Worm (Caenorhabditis elegans) whole organism, L4 larva: ENCODE data around the gene ugt-19.

Source experiments
- F10B5.3 ChIP-seq: sonication (generic microtip); optimal IDR thresholded peaks from 2 replicates; lab custom pipeline; 2016; ENCODE audit warnings: mild to moderate bottlenecking, missing genetic modification characterization, missing compliant biosample characterization
- F37D6.2 ChIP-seq: sonication (generic microtip); optimal IDR thresholded peaks from 2 replicates; lab custom pipeline; 2016; ENCODE audit warnings: mild to moderate bottlenecking, missing genetic modification characterization, missing compliant biosample characterization
- T26A8.4 ChIP-seq: fragments of 200-800 bp; sonication (Bioruptor generic); IDR thresholded peaks from 2 replicates; pipeline ENCODE4 v1.3.6; 2022; ENCODE audit warnings: missing genetic modification characterization, missing compliant biosample characterization
- Y48G9A.11 ChIP-seq: fragments of 200-800 bp; sonication (Bioruptor generic); IDR thresholded peaks from 2 replicates; pipeline ENCODE4 v1.3.6; 2022; ENCODE audit warnings: missing genetic modification reagents, missing genetic modification characterization, missing compliant biosample characterization
- Y75B8A.6 ChIP-seq: fragments of 200-800 bp; sonication (Bioruptor generic); IDR thresholded peaks from 2 replicates; pipeline ENCODE4 v1.3.6; 2022; ENCODE audit warnings: missing genetic modification reagents, missing genetic modification characterization, missing compliant biosample characterization
- ZK546.5 ChIP-seq, 2 experiments: sonication (generic microtip); optimal IDR thresholded peaks; 2 replicates each; lab custom pipeline; 2017; ENCODE audit warnings: missing biosample characterization in 2 of 2, missing genetic modification characterization in 2 of 2
- aly-2 ChIP-seq: sonication (generic microtip); optimal IDR thresholded peaks from 2 replicates; lab custom pipeline; 2018; ENCODE audit warnings: missing biosample characterization, missing genetic modification characterization
- arid-1 ChIP-seq: fragments of 200-800 bp; sonication (Bioruptor generic); conservative IDR thresholded peaks from 2 replicates; pipeline ENCODE4 v1.3.6; 2022; ENCODE audit warnings: missing genetic modification reagents, missing genetic modification characterization, missing compliant biosample characterization
- ceh-20 ChIP-seq: fragments of 200-800 bp; sonication (Bioruptor generic); IDR thresholded peaks from 2 replicates; pipeline ENCODE4 v1.3.6; 2022; ENCODE audit warnings: missing genetic modification reagents, missing genetic modification characterization, missing compliant biosample characterization
- ceh-32 ChIP-seq: sonication (generic microtip); optimal IDR thresholded peaks from 2 replicates; lab custom pipeline; 2016; ENCODE audit warnings: mild to moderate bottlenecking, missing genetic modification characterization, missing compliant biosample characterization; ENCODE audit not compliant: poor library complexity
- ceh-44 ChIP-seq: fragments of 200-800 bp; sonication (Bioruptor generic); IDR thresholded peaks from 2 replicates; pipeline ENCODE4 v1.3.6; 2022; ENCODE audit warnings: missing genetic modification reagents, missing genetic modification characterization, missing compliant biosample characterization
- ceh-62 ChIP-seq: sonication (generic microtip); optimal IDR thresholded peaks from 2 replicates; lab custom pipeline; 2017; ENCODE audit warnings: missing biosample characterization, missing genetic modification characterization
- ceh-82 ChIP-seq: sonication (generic microtip); optimal IDR thresholded peaks from 2 replicates; lab custom pipeline; 2017; ENCODE audit warnings: missing biosample characterization, missing genetic modification characterization
- daf-16 ChIP-seq, 3 experiments: sonication (generic microtip); optimal IDR thresholded peaks; 2 replicates each; lab custom pipeline; 2016 to 2017; ENCODE audit warnings: missing genetic modification characterization in 3 of 3, missing genetic modification reagents in 3 of 3, mild to moderate bottlenecking in 2 of 3, missing compliant biosample characterization in 2 of 3, missing biosample characterization in 1 of 3, moderate library complexity in 1 of 3
- daf-19 ChIP-seq: fragments of 200-800 bp; sonication (Bioruptor generic); conservative IDR thresholded peaks from 2 replicates; pipeline ENCODE4 v1.3.6; 2022; ENCODE audit warnings: missing genetic modification characterization, missing compliant biosample characterization
- dmd-9 ChIP-seq: fragments of 200-800 bp; sonication (Bioruptor generic); IDR thresholded peaks from 2 replicates; pipeline ENCODE4 v1.3.6; 2022; ENCODE audit warnings: missing genetic modification reagents, missing genetic modification characterization, missing compliant biosample characterization
- fkh-10 ChIP-seq: fragments of 150-350 bp; optimal IDR thresholded peaks from 2 replicates; lab custom pipeline; 2014; ENCODE audit warnings: missing biosample characterization, missing genetic modification reagents, missing genetic modification characterization
- fos-1 ChIP-seq: fragments of 150-350 bp; optimal IDR thresholded peaks from 2 replicates; lab custom pipeline; 2014; ENCODE audit warnings: missing biosample characterization, missing genetic modification characterization
- gei-8 ChIP-seq: fragments of 200-800 bp; sonication (Bioruptor generic); optimal IDR thresholded peaks from 2 replicates; lab custom pipeline; 2018; ENCODE audit warnings: mild to moderate bottlenecking, missing genetic modification characterization, missing compliant biosample characterization
- hlh-11 ChIP-seq: fragments of 200-800 bp; sonication (Bioruptor generic); optimal IDR thresholded peaks from 2 replicates; lab custom pipeline; 2018; ENCODE audit warnings: mild to moderate bottlenecking, missing genetic modification characterization, missing compliant biosample characterization
- hlh-30 ChIP-seq: sonication (generic microtip); optimal IDR thresholded peaks from 2 replicates; lab custom pipeline; 2017; ENCODE audit warnings: antibody characterized with exemption, mild to moderate bottlenecking, missing genetic modification characterization, missing compliant biosample characterization; ENCODE audit not compliant: insufficient read depth
- hmg-1.1 ChIP-seq: fragments of 200-800 bp; sonication (Bioruptor generic); IDR thresholded peaks from 2 replicates; pipeline ENCODE4 v1.3.6; 2022; ENCODE audit warnings: missing genetic modification reagents, missing genetic modification characterization, missing compliant biosample characterization
- jun-1 ChIP-seq: fragments of 150-350 bp; optimal IDR thresholded peaks from 2 replicates; lab custom pipeline; 2014; ENCODE audit warnings: missing biosample characterization, missing genetic modification reagents, missing genetic modification characterization
- lin-1 ChIP-seq: fragments of 200-800 bp; sonication (Bioruptor generic); IDR thresholded peaks from 2 replicates; pipeline ENCODE4 v1.3.6; 2022; ENCODE audit warnings: missing genetic modification reagents, missing genetic modification characterization, missing compliant biosample characterization
- lin-13 ChIP-seq: fragments of 150-350 bp; optimal IDR thresholded peaks from 2 replicates; lab custom pipeline; 2014; ENCODE audit warnings: missing biosample characterization, missing genetic modification reagents, missing genetic modification characterization
- lin-38 ChIP-seq: fragments of 200-800 bp; sonication (Bioruptor generic); IDR thresholded peaks from 2 replicates; pipeline ENCODE4 v1.3.6; 2022; ENCODE audit warnings: missing genetic modification reagents, missing genetic modification characterization, missing compliant biosample characterization
- lir-3 ChIP-seq: sonication (generic microtip); optimal IDR thresholded peaks from 2 replicates; lab custom pipeline; 2016; ENCODE audit warnings: mild to moderate bottlenecking, missing genetic modification characterization, missing compliant biosample characterization
- lsy-2 ChIP-seq, 2 experiments: fragments of 150-350 bp in 1 of 2; sonication (generic microtip) in 1 of 2; optimal IDR thresholded peaks; 2 replicates each; lab custom pipeline; 2014 to 2017; ENCODE audit warnings: missing biosample characterization in 2 of 2, missing genetic modification characterization in 2 of 2
- madf-5 ChIP-seq, 2 experiments: fragments of 200-800 bp; sonication (Bioruptor generic); IDR thresholded peaks; 2 replicates each; pipeline ENCODE4 v1.3.6; 2022; ENCODE audit warnings: missing compliant biosample characterization in 2 of 2, missing genetic modification characterization in 2 of 2
- mep-1 ChIP-seq: fragments of 150-350 bp; sonication (generic microtip); optimal IDR thresholded peaks from 3 replicates; lab custom pipeline; 2014; ENCODE audit warnings: missing biosample characterization, missing genetic modification characterization
- nhr-102 ChIP-seq: sonication (generic microtip); optimal IDR thresholded peaks from 2 replicates; lab custom pipeline; 2016; ENCODE audit warnings: mild to moderate bottlenecking, missing genetic modification characterization, moderate library complexity, missing compliant biosample characterization
- nhr-11 ChIP-seq: fragments of 150-350 bp; optimal IDR thresholded peaks from 2 replicates; lab custom pipeline; 2014; ENCODE audit warnings: missing biosample characterization, missing genetic modification characterization
- nhr-25 ChIP-seq: sonication (generic microtip); optimal IDR thresholded peaks from 2 replicates; lab custom pipeline; 2017; ENCODE audit warnings: missing genetic modification characterization, mild to moderate bottlenecking, missing compliant biosample characterization, antibody characterized with exemption, moderate library complexity, borderline replicate concordance; ENCODE audit not compliant: insufficient read depth
- nhr-41 ChIP-seq: fragments of 200-800 bp; sonication (Bioruptor generic); IDR thresholded peaks from 2 replicates; pipeline ENCODE4 v1.3.6; 2022; ENCODE audit warnings: missing genetic modification reagents, missing genetic modification characterization, missing compliant biosample characterization
- nhr-76 ChIP-seq: fragments of 150-350 bp; optimal IDR thresholded peaks from 2 replicates; lab custom pipeline; 2014; ENCODE audit warnings: missing biosample characterization, missing genetic modification characterization
- pha-4 ChIP-seq, 2 experiments: fragments of 150-350 bp in 1 of 2; fragments of 200-800 bp in 1 of 2; sonication (Bioruptor generic) in 1 of 2; IDR thresholded peaks in 1 of 2; optimal IDR thresholded peaks in 1 of 2; 2 replicates each; pipeline versions ENCODE4 v1.3.6 to Lab custom; 2014 to 2022; ENCODE audit warnings: missing genetic modification characterization in 2 of 2, missing genetic modification reagents in 2 of 2, missing biosample characterization in 1 of 2, missing compliant biosample characterization in 1 of 2
- pqm-1 ChIP-seq: sonication (generic microtip); optimal IDR thresholded peaks from 2 replicates; lab custom pipeline; 2017; ENCODE audit warnings: missing biosample characterization, missing genetic modification characterization
- rbr-2 ChIP-seq: sonication (generic microtip); optimal IDR thresholded peaks from 2 replicates; lab custom pipeline; 2016; ENCODE audit warnings: missing genotype, missing genetic modification characterization, missing compliant biosample characterization
- set-16 ChIP-seq: fragments of 200-800 bp; sonication (Bioruptor generic); IDR thresholded peaks from 2 replicates; pipeline ENCODE4 v1.3.6; 2022; ENCODE audit warnings: missing genetic modification reagents, missing genetic modification characterization, missing compliant biosample characterization
- skn-1 ChIP-seq: fragments of 150-350 bp; optimal IDR thresholded peaks from 2 replicates; lab custom pipeline; 2014; ENCODE audit warnings: missing biosample characterization, missing genetic modification characterization
- snpc-4 ChIP-seq: fragments of 150-350 bp; optimal IDR thresholded peaks from 2 replicates; lab custom pipeline; 2014; ENCODE audit warnings: missing biosample characterization, missing genetic modification characterization
- spr-3 ChIP-seq: fragments of 200-800 bp; sonication (Bioruptor generic); optimal IDR thresholded peaks from 2 replicates; lab custom pipeline; 2018; ENCODE audit warnings: mild to moderate bottlenecking, missing genetic modification characterization, missing compliant biosample characterization
- tra-1 ChIP-seq: fragments of 200-800 bp; sonication (Bioruptor generic); IDR thresholded peaks from 2 replicates; pipeline ENCODE4 v1.3.6; 2022; ENCODE audit warnings: missing genetic modification reagents, missing genetic modification characterization, missing compliant biosample characterization
- unc-39 ChIP-seq: sonication (generic microtip); optimal IDR thresholded peaks from 2 replicates; lab custom pipeline; 2017; ENCODE audit warnings: missing biosample characterization, missing genetic modification characterization
- vab-7 ChIP-seq: fragments of 200-800 bp; sonication (Bioruptor generic); IDR thresholded peaks from 2 replicates; pipeline ENCODE4 v1.3.6; 2022; ENCODE audit warnings: missing genetic modification reagents, missing genetic modification characterization, missing compliant biosample characterization
- zfp-2 ChIP-seq: sonication (generic microtip); optimal IDR thresholded peaks from 2 replicates; lab custom pipeline; 2016; ENCODE audit warnings: mild to moderate bottlenecking, missing genetic modification characterization, missing compliant biosample characterization
- zfp-3 ChIP-seq: fragments of 200-800 bp; sonication (Bioruptor generic); conservative IDR thresholded peaks from 2 replicates; pipeline ENCODE4 v1.3.6; 2022; ENCODE audit warnings: missing genetic modification reagents, missing genetic modification characterization, missing compliant biosample characterization
- ztf-7 ChIP-seq: fragments of 150-350 bp; optimal IDR thresholded peaks from 2 replicates; lab custom pipeline; 2014; ENCODE audit warnings: missing biosample characterization, missing genetic modification characterization

ugt-19 gene

ce11 chrIV:6097040-6097928 lies 17.5 kb upstream of the ugt-19 start (continued):
- no peak for TF ChIP-seq nhr-76 (tag; lab: Kevin White, UChicago)
- TF ChIP-seq snpc-4 (tag; lab: Kevin White, UChicago) = no peak
- TF ChIP-seq mep-1 = peak; percentile 88
- no peak for TF ChIP-seq ztf-7 (tag; lab: Kevin White, UChicago)
- peak; percentile 61 for TF ChIP-seq pqm-1 (tag; lab: Kevin White, UChicago)
- TF ChIP-seq aly-2 (tag; lab: Kevin White, UChicago) = no peak
- TF ChIP-seq nhr-25 (tag; lab: Kevin White, UChicago) = peak; percentile 65
- peak; percentile 27 for TF ChIP-seq F37D6.2 (tag; lab: Kevin White, UChicago)
- TF ChIP-seq lin-38 = peak; percentile 26; the same call in 1 of the 2 replicates
- TF ChIP-seq ceh-44 (GFP tag; lab: Robert Waterston, UW) = no peak
- TF ChIP-seq nhr-11 (tag; lab: Kevin White, UChicago) = peak; percentile 64
- TF ChIP-seq pha-4 (GFP tag; IDR thresholded peaks at IDR 0.05; lab: Robert Waterston, UW) = peak; percentile 31; the same call in 1 of the 2 replicates
- no peak for TF ChIP-seq pha-4 (tag; optimal IDR thresholded peaks at IDR 0.05; lab: Kevin White, UChicago)
- no peak for TF ChIP-seq ceh-62
- TF ChIP-seq lsy-2 (tag; optimal IDR thresholded peaks at IDR 0.05; lab: Kevin White, UChicago) = peak; percentile 56 to 74
- no peak for TF ChIP-seq ceh-82 (tag; lab: Kevin White, UChicago)
- TF ChIP-seq ZK546.5 (tag; optimal IDR thresholded peaks at IDR 0.05; lab: Kevin White, UChicago) = no peak
- TF ChIP-seq daf-16 (GFP tag; optimal IDR thresholded peaks at IDR 0.05; lab: Kevin White, UChicago) = peak; percentile 2 to 31
- peak; percentile 76 for TF ChIP-seq daf-16 (tag; optimal IDR thresholded peaks at IDR 0.05; lab: Kevin White, UChicago)
- TF ChIP-seq Y75B8A.6 (GFP tag; lab: Robert Waterston, UW) = no peak
- TF ChIP-seq skn-1 = no peak
- TF ChIP-seq unc-39 (tag; lab: Kevin White, UChicago) = no peak
- TF ChIP-seq vab-7 (GFP tag; lab: Robert Waterston, UW) = peak; percentile 49; the same call in 1 of the 2 replicates
- TF ChIP-seq hmg-1.1 (GFP tag; lab: Robert Waterston, UW) = peak; percentile 87
- peak; percentile 4 for TF ChIP-seq ceh-32
- TF ChIP-seq madf-5 (GFP tag; IDR thresholded peaks at IDR 0.05; lab: Robert Waterston, UW) = no peak
- 0 out of 2 replicates have a peak, but pooled peaks have one; percentile 15 for TF ChIP-seq nhr-41
- peak; percentile 86 for TF ChIP-seq lin-1 (GFP tag; lab: Robert Waterston, UW)
- no peak for TF ChIP-seq fos-1
- no peak for TF ChIP-seq fkh-10 (GFP tag; lab: Kevin White, UChicago)
- peak; percentile 71; the same call in 1 of the 2 replicates for TF ChIP-seq ceh-20 (GFP tag; lab: Robert Waterston, UW)
- no peak for TF ChIP-seq daf-19 (GFP tag; lab: Robert Waterston, UW)
- no peak for TF ChIP-seq zfp-3 (GFP tag; lab: Robert Waterston, UW)
- peak; percentile 47 for TF ChIP-seq T26A8.4 (GFP tag; lab: Robert Waterston, UW)
- TF ChIP-seq F10B5.3 (tag; lab: Kevin White, UChicago) = peak; percentile 47
- TF ChIP-seq set-16 = peak; percentile 61
- peak; percentile 65 for TF ChIP-seq hlh-30 (tag; lab: Kevin White, UChicago)
- TF ChIP-seq arid-1 (GFP tag; lab: Robert Waterston, UW) = no peak
- peak; percentile 65 for TF ChIP-seq nhr-102 (tag; lab: Kevin White, UChicago)
- TF ChIP-seq lin-13 (GFP tag; lab: Kevin White, UChicago) = peak; percentile 39
- no peak for TF ChIP-seq zfp-2 (tag; lab: Kevin White, UChicago)
- peak; percentile 82 for TF ChIP-seq tra-1
- TF ChIP-seq Y48G9A.11 (GFP tag; lab: Robert Waterston, UW) = no peak
- TF ChIP-seq rbr-2 (tag; lab: Kevin White, UChicago) = peak; percentile 78
- TF ChIP-seq jun-1 = peak; percentile 35
- TF ChIP-seq spr-3 (GFP tag; lab: Kevin White, UChicago) = no peak
- no peak for TF ChIP-seq gei-8
- peak; percentile 98 for TF ChIP-seq hlh-11
- TF ChIP-seq dmd-9 = no peak
- TF ChIP-seq lir-3 = peak; percentile 19
